Worm (Caenorhabditis elegans) whole organism, mixed stage, embryonic: ENCODE measurements around the gene tag-151.

Experiments
- M03D4.4 ChIP-seq: sonication (generic microtip); optimal IDR thresholded peaks from 2 replicates; lab custom pipeline; 2017; ENCODE audit warnings: mild to moderate bottlenecking, missing genetic modification characterization, missing compliant biosample characterization
- bed-3 ChIP-seq: fragments of 200-800 bp; sonication (Bioruptor generic); optimal IDR thresholded peaks from 3 replicates; lab custom pipeline; 2018; ENCODE audit warnings: mild to moderate bottlenecking, missing genetic modification characterization, moderate library complexity, missing compliant biosample characterization
- blmp-1 ChIP-seq: fragments of 150-350 bp; optimal IDR thresholded peaks from 2 replicates; lab custom pipeline; 2014; ENCODE audit warnings: missing biosample characterization, missing genetic modification characterization
- ceh-39 ChIP-seq: fragments of 150-350 bp; optimal IDR thresholded peaks from 2 replicates; lab custom pipeline; 2014; ENCODE audit warnings: missing biosample characterization, missing genetic modification characterization
- ceh-43 ChIP-seq: fragments of 200-800 bp; sonication (Bioruptor generic); optimal IDR thresholded peaks from 2 replicates; lab custom pipeline; 2018; ENCODE audit warnings: mild to moderate bottlenecking, missing genetic modification characterization, moderate library complexity, missing compliant biosample characterization
- ceh-83 ChIP-seq: fragments of 200-800 bp; sonication (Bioruptor generic); optimal IDR thresholded peaks from 2 replicates; lab custom pipeline; 2018; ENCODE audit warnings: mild to moderate bottlenecking, missing genetic modification characterization, missing compliant biosample characterization
- ces-1 ChIP-seq: fragments of 150-350 bp; optimal IDR thresholded peaks from 2 replicates; lab custom pipeline; 2014; ENCODE audit warnings: missing biosample characterization, missing genetic modification reagents, missing genetic modification characterization
- cnd-1 ChIP-seq: fragments of 200-800 bp; sonication (Bioruptor generic); optimal IDR thresholded peaks from 2 replicates; lab custom pipeline; 2018; ENCODE audit warnings: mild to moderate bottlenecking, missing genetic modification characterization, missing compliant biosample characterization
- drap-1 ChIP-seq: fragments of 200-800 bp; sonication (Bioruptor generic); optimal IDR thresholded peaks from 3 replicates; lab custom pipeline; 2018; ENCODE audit warnings: mild to moderate bottlenecking, missing genetic modification characterization, missing compliant biosample characterization
- elt-1 ChIP-seq: sonication (generic microtip); optimal IDR thresholded peaks from 2 replicates; lab custom pipeline; 2017; ENCODE audit warnings: missing genetic modification characterization, mild to moderate bottlenecking, missing compliant biosample characterization, antibody characterized with exemption, moderate library complexity, borderline replicate concordance; ENCODE audit not compliant: insufficient read depth
- elt-3 ChIP-seq: fragments of 150-350 bp; optimal IDR thresholded peaks from 2 replicates; lab custom pipeline; 2014; ENCODE audit warnings: missing biosample characterization, missing genetic modification characterization
- flh-1 ChIP-seq: fragments of 200-800 bp; sonication (Bioruptor generic); optimal IDR thresholded peaks from 2 replicates; lab custom pipeline; 2018; ENCODE audit warnings: mild to moderate bottlenecking, missing genetic modification characterization, moderate library complexity, missing compliant biosample characterization
- ham-2 ChIP-seq: fragments of 200-800 bp; sonication (Bioruptor generic); optimal IDR thresholded peaks from 2 replicates; lab custom pipeline; 2018; ENCODE audit warnings: mild to moderate bottlenecking, missing genetic modification characterization, missing compliant biosample characterization
- hlh-1 ChIP-seq: fragments of 150-350 bp; optimal IDR thresholded peaks from 2 replicates; lab custom pipeline; 2014; ENCODE audit warnings: missing biosample characterization, missing genetic modification reagents, missing genetic modification characterization
- lin-13 ChIP-seq: fragments of 150-350 bp; optimal IDR thresholded peaks from 2 replicates; lab custom pipeline; 2014; ENCODE audit warnings: missing biosample characterization, missing genetic modification characterization
- lin-32 ChIP-seq: fragments of 200-800 bp; sonication (Bioruptor generic); optimal IDR thresholded peaks from 2 replicates; lab custom pipeline; 2018; ENCODE audit warnings: mild to moderate bottlenecking, missing genetic modification characterization, missing compliant biosample characterization
- lsy-2 ChIP-seq: fragments of 150-350 bp; optimal IDR thresholded peaks from 2 replicates; lab custom pipeline; 2014; ENCODE audit warnings: missing biosample characterization, missing genetic modification characterization
- mab-5 ChIP-seq: fragments of 150-350 bp; optimal IDR thresholded peaks from 2 replicates; lab custom pipeline; 2014; ENCODE audit warnings: missing biosample characterization, missing genetic modification characterization
- mep-1 ChIP-seq: fragments of 150-350 bp; optimal IDR thresholded peaks from 2 replicates; lab custom pipeline; 2017; ENCODE audit warnings: missing biosample characterization, missing genetic modification reagents, missing genetic modification characterization, inconsistent platforms
- mls-2 ChIP-seq: sonication (generic microtip); optimal IDR thresholded peaks from 2 replicates; lab custom pipeline; 2016; ENCODE audit warnings: mild to moderate bottlenecking, missing genetic modification characterization, moderate library complexity, missing compliant biosample characterization
- nhr-12 ChIP-seq: fragments of 150-350 bp; optimal IDR thresholded peaks from 2 replicates; lab custom pipeline; 2014; ENCODE audit warnings: missing biosample characterization, missing genetic modification characterization
- nhr-2 ChIP-seq: fragments of 150-350 bp; optimal IDR thresholded peaks from 2 replicates; lab custom pipeline; 2014; ENCODE audit warnings: missing biosample characterization, missing genetic modification characterization
- nhr-237 ChIP-seq: fragments of 150-350 bp; optimal IDR thresholded peaks from 2 replicates; lab custom pipeline; 2014; ENCODE audit warnings: missing biosample characterization, missing genetic modification characterization
- nhr-28 ChIP-seq: fragments of 150-350 bp; optimal IDR thresholded peaks from 2 replicates; lab custom pipeline; 2014; ENCODE audit warnings: missing biosample characterization, missing genetic modification characterization
- nhr-76 ChIP-seq: sonication (generic microtip); optimal IDR thresholded peaks from 2 replicates; lab custom pipeline; 2017; ENCODE audit warnings: missing biosample characterization, missing genetic modification characterization
- pha-4 ChIP-seq: fragments of 150-350 bp; optimal IDR thresholded peaks from 2 replicates; lab custom pipeline; 2018; ENCODE audit warnings: missing biosample characterization, missing genetic modification reagents, missing genetic modification characterization
- sem-2 ChIP-seq: fragments of 200-800 bp; sonication (Bioruptor generic); optimal IDR thresholded peaks from 2 replicates; lab custom pipeline; 2018; ENCODE audit warnings: mild to moderate bottlenecking, missing genetic modification characterization, missing compliant biosample characterization
- snpc-4 ChIP-seq: fragments of 150-350 bp; optimal IDR thresholded peaks from 2 replicates; lab custom pipeline; 2014; ENCODE audit warnings: missing biosample characterization, missing genetic modification characterization
- sptf-1 ChIP-seq: sonication (generic microtip); optimal IDR thresholded peaks from 2 replicates; lab custom pipeline; 2017; ENCODE audit warnings: mild to moderate bottlenecking, missing genetic modification characterization, moderate library complexity, missing compliant biosample characterization
- tbx-8 ChIP-seq: fragments of 200-800 bp; sonication (Bioruptor generic); optimal IDR thresholded peaks from 2 replicates; lab custom pipeline; 2018; ENCODE audit warnings: mild to moderate bottlenecking, missing genetic modification characterization, moderate library complexity, missing compliant biosample characterization
- unc-120 ChIP-seq: sonication (generic microtip); optimal IDR thresholded peaks from 2 replicates; lab custom pipeline; 2017; ENCODE audit warnings: missing genetic modification characterization, missing compliant biosample characterization; ENCODE audit not compliant: poor library complexity, severe bottlenecking
- unc-39 ChIP-seq: fragments of 150-350 bp; optimal IDR thresholded peaks from 2 replicates; lab custom pipeline; 2014; ENCODE audit warnings: missing biosample characterization, missing genetic modification characterization
- unc-62 ChIP-seq: fragments of 150-350 bp; optimal IDR thresholded peaks from 2 replicates; lab custom pipeline; 2014; ENCODE audit warnings: missing biosample characterization, missing genetic modification reagents, missing genetic modification characterization
- zip-8 ChIP-seq: fragments of 150-350 bp; optimal IDR thresholded peaks from 2 replicates; lab custom pipeline; 2014; ENCODE audit warnings: missing biosample characterization, missing genetic modification characterization
- ztf-11 ChIP-seq: fragments of 150-350 bp; optimal IDR thresholded peaks from 2 replicates; lab custom pipeline; 2014; ENCODE audit warnings: missing biosample characterization, missing genetic modification characterization

The tag-151 gene

ce11 chrII:4671692-4672091, 38.4 kb upstream of the tag-151 start, which contains the start of gene T05A7.6:
Gene T05A7.6, minus strand, starts transcription at chrII:4671792.
- TF ChIP-seq M03D4.4 (tag; lab: Kevin White, UChicago): no peak
- no peak for TF ChIP-seq elt-3 (tag; lab: Kevin White, UChicago)
- no peak for TF ChIP-seq snpc-4 (tag; lab: Kevin White, UChicago)
- no peak for TF ChIP-seq elt-1 (tag; lab: Kevin White, UChicago)
- TF ChIP-seq unc-62 (GFP tag; lab: Kevin White, UChicago): no peak
- TF ChIP-seq nhr-28 (tag; lab: Kevin White, UChicago): no peak
- TF ChIP-seq ces-1 (GFP tag; lab: Kevin White, UChicago): no peak
- no peak for TF ChIP-seq hlh-1 (tag; lab: Kevin White, UChicago)
- TF ChIP-seq blmp-1 (tag; lab: Kevin White, UChicago): no peak
- TF ChIP-seq nhr-76 (tag; lab: Kevin White, UChicago): no peak
- no peak for TF ChIP-seq nhr-2 (tag; lab: Kevin White, UChicago)
- TF ChIP-seq bed-3 (GFP tag; lab: Kevin White, UChicago): no peak
- TF ChIP-seq ceh-43 (GFP tag; lab: Kevin White, UChicago): no peak
- TF ChIP-seq ceh-39 (tag; lab: Kevin White, UChicago): no peak

- TF ChIP-seq nhr-2 (tag; lab: Kevin White, UChicago) (peak; percentile 63), nhr-237 (tag; lab: Kevin White, UChicago) (no peak), snpc-4 (tag; lab: Kevin White, UChicago) (no peak), blmp-1 (tag; lab: Kevin White, UChicago) (no peak), pha-4 (tag; lab: Kevin White, UChicago) (peak; percentile 12), sptf-1 (tag; lab: Kevin White, UChicago) (peak; percentile 65), ceh-83 (GFP tag; lab: Kevin White, UChicago) (no peak), lsy-2 (tag; lab: Kevin White, UChicago) (peak; percentile 3), cnd-1 (tag; lab: Kevin White, UChicago) (peak; percentile 91), lin-13 (tag; lab: Kevin White, UChicago) (peak; percentile 30), elt-1 (tag; lab: Kevin White, UChicago) (no peak), M03D4.4 (tag; lab: Kevin White, UChicago) (no peak), bed-3 (GFP tag; lab: Kevin White, UChicago) (no peak), drap-1 (GFP tag; lab: Kevin White, UChicago) (no peak), ham-2 (no peak), ztf-11 (tag; lab: Kevin White, UChicago) (peak; percentile 76), mep-1 (peak; percentile 90), ceh-39 (tag; lab: Kevin White, UChicago) (peak; percentile 67), nhr-28 (tag; lab: Kevin White, UChicago) (no peak), nhr-76 (tag; lab: Kevin White, UChicago) (no peak), lin-32 (GFP tag; lab: Kevin White, UChicago) (peak; percentile 59), flh-1 (GFP tag; lab: Kevin White, UChicago) (no peak), mab-5 (tag; lab: Kevin White, UChicago) (no peak), tbx-8 (GFP tag; lab: Kevin White, UChicago) (no peak), sem-2 (GFP tag; lab: Kevin White, UChicago) (no peak), ceh-43 (GFP tag; lab: Kevin White, UChicago) (peak; percentile 22), ces-1 (GFP tag; lab: Kevin White, UChicago) (peak; percentile 83), elt-3 (tag; lab: Kevin White, UChicago) (no peak), mls-2 (tag; lab: Kevin White, UChicago) (peak; percentile 60), unc-120 (peak; percentile 43), unc-62 (GFP tag; lab: Kevin White, UChicago) (peak; percentile 43), unc-39 (tag; lab: Kevin White, UChicago) (no peak), nhr-12 (tag; lab: Kevin White, UChicago) (no peak), zip-8 (tag; lab: Kevin White, UChicago) (no peak), hlh-1 (tag; lab: Kevin White, UChicago) (peak; percentile 19)
These were observed 37.4 kb upstream of the tag-151 start, which contains the start of the genes clec-140 and hmg-11 for ce11 chrII:4672584-4673110. Gene clec-140, plus strand, starts transcription at chrII:4673060. Gene hmg-11, plus strand, starts transcription at chrII:4673085.
